Worm (Caenorhabditis elegans): ENCODE data around the gene T10G3.1.

The T10G3.1 gene

DNA sequence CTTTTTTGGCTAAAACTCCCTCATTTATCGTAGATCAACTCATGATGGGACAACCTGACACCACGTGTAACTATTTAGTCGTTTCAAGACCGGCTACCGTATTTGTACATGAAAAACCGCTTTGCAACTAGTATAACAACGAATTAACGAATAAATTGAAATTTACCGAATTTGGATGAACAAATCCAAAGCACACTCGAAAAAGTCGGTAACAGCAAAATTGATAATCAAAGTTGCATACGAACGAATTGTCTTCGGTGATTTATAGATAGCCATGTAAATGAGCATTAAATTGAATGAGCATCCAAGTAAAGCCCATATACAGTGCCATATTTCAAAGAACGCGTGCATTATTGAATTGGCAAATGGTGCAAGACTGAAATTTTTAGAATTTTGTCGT is 41.1 kb downstream of the T10G3.1 start, which contains the start of gene srd-17:
Gene srd-17, minus strand, starts transcription at position 351 of the 400 bp plus-strand sequence.
- TF ChIP-seq T26A5.8 (tag; optimal IDR thresholded peaks at IDR 0.05) (no peak), lag-1 (GFP tag; IDR thresholded peaks at IDR 0.05) (no peak), let-526 (GFP tag; IDR thresholded peaks at IDR 0.05) (no peak), F39B2.1 (GFP tag; IDR thresholded peaks at IDR 0.05) (no peak), lin-35 (GFP tag; optimal IDR thresholded peaks at IDR 0.05) (no peak), F10E7.11 (tag; optimal IDR thresholded peaks at IDR 0.05) (no peak), tbx-9 (tag; optimal IDR thresholded peaks at IDR 0.05; ENCODE audit: borderline replicate concordance) (no peak), B0336.3 (GFP tag; IDR thresholded peaks at IDR 0.05) (no peak), gei-17 (GFP tag; optimal IDR thresholded peaks at IDR 0.05) (no peak), F23B12.7 (tag; optimal IDR thresholded peaks at IDR 0.05; ENCODE audit: insufficient read depth) (no peak), attf-3 (GFP tag; conservative IDR thresholded peaks at IDR 0.05) (no peak), sea-2 (GFP tag; IDR thresholded peaks at IDR 0.05) (no peak), ztf-28 (GFP tag; IDR thresholded peaks at IDR 0.05) (no peak), dpff-1 (tag; optimal IDR thresholded peaks at IDR 0.05) (no peak), somi-1 (GFP tag; optimal IDR thresholded peaks at IDR 0.05) (no peak), die-1 (tag; optimal IDR thresholded peaks at IDR 0.05) (no peak), ztf-22 (GFP tag; optimal IDR thresholded peaks at IDR 0.05) (no peak), attf-5 (GFP tag; optimal IDR thresholded peaks at IDR 0.05) (no peak)

DNA sequence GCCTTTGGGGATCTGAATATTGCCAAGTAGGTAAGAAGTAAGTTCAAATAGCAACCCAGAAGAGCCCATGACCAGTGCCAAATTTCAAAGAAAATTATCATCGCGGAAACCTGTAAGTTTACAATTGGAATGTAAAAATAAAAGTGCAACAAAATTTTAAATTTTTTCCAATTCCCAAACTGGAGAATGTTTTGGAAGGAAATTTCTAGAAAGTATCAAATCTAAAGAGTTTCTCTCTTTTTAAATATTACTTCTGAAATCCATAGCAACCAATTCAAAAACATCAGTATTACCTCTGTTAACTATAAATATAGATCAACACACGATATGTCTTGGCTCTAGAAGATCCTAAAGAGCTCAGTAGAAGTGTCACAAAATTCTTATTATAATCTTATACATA is 44.8 kb downstream of the T10G3.1 start, which contains the start of gene srd-19:
Gene srd-19, minus strand, starts transcription at position 101 of the 400 bp plus-strand sequence.
- TF ChIP-seq F23B12.7 (tag; optimal IDR thresholded peaks at IDR 0.05; ENCODE audit: insufficient read depth): no peak
- TF ChIP-seq lin-40 (tag; optimal IDR thresholded peaks at IDR 0.05): no peak
- TF ChIP-seq F33H1.4 (GFP tag; IDR thresholded peaks at IDR 0.05): no peak
- no peak for TF ChIP-seq dpff-1 (tag; optimal IDR thresholded peaks at IDR 0.05)
- no peak for TF ChIP-seq ceh-91 (GFP tag; IDR thresholded peaks at IDR 0.05)
- no peak for TF ChIP-seq ceh-100 (GFP tag; IDR thresholded peaks at IDR 0.05)
- TF ChIP-seq lir-1 (GFP tag; conservative IDR thresholded peaks at IDR 0.05): no peak
- TF ChIP-seq lsy-27 (tag; optimal IDR thresholded peaks at IDR 0.05; ENCODE audit: borderline replicate concordance, insufficient read depth): no peak
- no peak for TF ChIP-seq rcor-1 (GFP tag; IDR thresholded peaks at IDR 0.05)
- no peak for TF ChIP-seq rec-8 (tag; optimal IDR thresholded peaks at IDR 0.05)
- TF ChIP-seq egl-18 (GFP tag; IDR thresholded peaks at IDR 0.05): no peak
- no peak for TF ChIP-seq zim-3 (tag; optimal IDR thresholded peaks at IDR 0.05)
- TF ChIP-seq B0336.3 (GFP tag; IDR thresholded peaks at IDR 0.05): no peak
- TF ChIP-seq Y53F4B.3 (GFP tag; IDR thresholded peaks at IDR 0.05): no peak

DNA sequence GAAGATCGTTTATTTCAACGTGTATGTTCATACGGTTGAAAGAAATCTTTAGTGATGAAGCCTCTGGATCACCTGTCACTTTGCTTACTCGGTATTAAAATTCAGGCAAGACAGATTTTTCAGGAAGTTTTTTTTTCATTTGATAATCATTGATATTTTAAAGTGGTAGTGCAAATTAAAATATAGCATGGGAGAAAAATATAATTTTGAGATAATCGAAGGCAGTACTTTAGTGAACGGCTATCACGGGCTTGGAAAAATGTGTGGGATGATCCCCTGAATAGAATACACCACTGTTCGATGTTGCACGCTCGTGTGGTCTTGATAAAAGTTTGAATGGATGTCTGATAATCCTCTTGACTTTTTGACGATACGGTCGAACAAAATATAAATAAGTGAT is 46.1 kb downstream of the T10G3.1 start:
- no peak for TF ChIP-seq dpff-1 (tag; optimal IDR thresholded peaks at IDR 0.05)
- TF ChIP-seq ets-4 (GFP tag; optimal IDR thresholded peaks at IDR 0.05): no peak
- no peak for TF ChIP-seq ceh-100 (GFP tag; IDR thresholded peaks at IDR 0.05)
- no peak for TF ChIP-seq tbp1 (GFP tag; optimal IDR thresholded peaks at IDR 0.05)
- TF ChIP-seq F55B11.4 (tag; optimal IDR thresholded peaks at IDR 0.05; ENCODE audit: borderline replicate concordance, insufficient read depth): no peak
- no peak for TF ChIP-seq somi-1 (GFP tag; optimal IDR thresholded peaks at IDR 0.05)
- TF ChIP-seq ztf-25 (GFP tag; IDR thresholded peaks at IDR 0.05): no peak
- no peak for TF ChIP-seq pha-4 (tag; optimal IDR thresholded peaks at IDR 0.05)
- TF ChIP-seq hlh-12 (tag; optimal IDR thresholded peaks at IDR 0.05): no peak
- no peak for TF ChIP-seq hmg-20 (GFP tag; IDR thresholded peaks at IDR 0.05)
- no peak for TF ChIP-seq nhr-120 (GFP tag; IDR thresholded peaks at IDR 0.05)
- TF ChIP-seq madf-10 (tag; optimal IDR thresholded peaks at IDR 0.05): no peak

All from whole organism, young adult.